Worm (Caenorhabditis elegans) whole organism, late embryonic: Measurements from ENCODE around the gene pqn-31.

ENCODE experiments used
- C08G9.2 ChIP-seq: sonication (generic microtip); optimal IDR thresholded peaks from 2 replicates; lab custom pipeline; 2016; ENCODE audit warnings: mild to moderate bottlenecking, missing genetic modification characterization, moderate library complexity, missing compliant biosample characterization
- K02D7.2 ChIP-seq: sonication (generic microtip); optimal IDR thresholded peaks from 2 replicates; lab custom pipeline; 2017; ENCODE audit warnings: mild to moderate bottlenecking, missing genetic modification characterization, missing compliant biosample characterization
- ama-1 ChIP-seq: fragments of 150-350 bp; optimal IDR thresholded peaks from 2 replicates; lab custom pipeline; 2014
- ceh-14 ChIP-seq: sonication (generic microtip); optimal IDR thresholded peaks from 2 replicates; lab custom pipeline; 2016; ENCODE audit warnings: missing genotype, missing genetic modification characterization, missing compliant biosample characterization
- ceh-18 ChIP-seq: sonication (generic microtip); optimal IDR thresholded peaks from 2 replicates; lab custom pipeline; 2016; ENCODE audit warnings: missing genetic modification characterization, missing compliant biosample characterization
- ceh-19 ChIP-seq: fragments of 200-800 bp; sonication (Bioruptor generic); optimal IDR thresholded peaks from 2 replicates; lab custom pipeline; 2018; ENCODE audit warnings: mild to moderate bottlenecking, missing genetic modification characterization, missing compliant biosample characterization
- ceh-2 ChIP-seq: sonication (generic microtip); optimal IDR thresholded peaks from 2 replicates; lab custom pipeline; 2016; ENCODE audit warnings: missing genotype, missing genetic modification characterization, missing compliant biosample characterization
- ceh-22 ChIP-seq: sonication (generic microtip); optimal IDR thresholded peaks from 2 replicates; lab custom pipeline; 2017; ENCODE audit warnings: missing biosample characterization, missing genetic modification characterization
- ceh-24 ChIP-seq: sonication (generic microtip); optimal IDR thresholded peaks from 2 replicates; lab custom pipeline; 2016; ENCODE audit warnings: mild to moderate bottlenecking, missing genetic modification characterization, missing compliant biosample characterization
- ceh-30 ChIP-seq: fragments of 150-350 bp; optimal IDR thresholded peaks from 2 replicates; lab custom pipeline; 2014; ENCODE audit warnings: missing biosample characterization, missing genetic modification characterization
- ceh-34 ChIP-seq: sonication (generic microtip); optimal IDR thresholded peaks from 2 replicates; lab custom pipeline; 2016; ENCODE audit warnings: mild to moderate bottlenecking, missing genetic modification characterization, missing compliant biosample characterization
- ceh-45 ChIP-seq: fragments of 200-800 bp; sonication (Bioruptor generic); IDR thresholded peaks from 2 replicates; pipeline ENCODE4 v1.3.6; 2022; ENCODE audit warnings: missing genetic modification reagents, missing genetic modification characterization, missing compliant biosample characterization
- ceh-48 ChIP-seq: sonication (generic microtip); optimal IDR thresholded peaks from 2 replicates; lab custom pipeline; 2016; ENCODE audit warnings: missing genetic modification characterization, inconsistent platforms, missing compliant biosample characterization
- ceh-9 ChIP-seq: sonication (generic microtip); optimal IDR thresholded peaks from 2 replicates; lab custom pipeline; 2016; ENCODE audit warnings: mild to moderate bottlenecking, missing genetic modification characterization, inconsistent platforms, missing compliant biosample characterization
- che-1 ChIP-seq: sonication (generic microtip); optimal IDR thresholded peaks from 2 replicates; lab custom pipeline; 2016; ENCODE audit warnings: mild to moderate bottlenecking, missing genetic modification characterization, missing compliant biosample characterization
- dve-1 ChIP-seq: sonication (generic microtip); optimal IDR thresholded peaks from 2 replicates; lab custom pipeline; 2017; ENCODE audit warnings: antibody characterized with exemption, mild to moderate bottlenecking, missing genetic modification characterization, missing compliant biosample characterization
- elt-4 ChIP-seq: sonication (generic microtip); optimal IDR thresholded peaks from 2 replicates; lab custom pipeline; 2016; ENCODE audit warnings: missing genetic modification characterization, missing compliant biosample characterization
- eyg-1 ChIP-seq: sonication (generic microtip); optimal IDR thresholded peaks from 2 replicates; lab custom pipeline; 2016; ENCODE audit warnings: missing genotype, missing genetic modification characterization, missing compliant biosample characterization
- fkh-6 ChIP-seq: sonication (generic microtip); optimal IDR thresholded peaks from 2 replicates; lab custom pipeline; 2016; ENCODE audit warnings: missing genetic modification characterization, missing compliant biosample characterization
- hlh-30 ChIP-seq: sonication (generic microtip); optimal IDR thresholded peaks from 2 replicates; lab custom pipeline; 2017; ENCODE audit warnings: antibody characterized with exemption, missing genetic modification characterization, missing compliant biosample characterization; ENCODE audit not compliant: insufficient read depth
- hlh-6 ChIP-seq: sonication (generic microtip); optimal IDR thresholded peaks from 2 replicates; lab custom pipeline; 2016; ENCODE audit warnings: missing genotype, missing genetic modification characterization, missing compliant biosample characterization
- hlh-8 ChIP-seq: sonication (generic microtip); optimal IDR thresholded peaks from 2 replicates; lab custom pipeline; 2016; ENCODE audit warnings: missing genotype, missing genetic modification characterization, missing compliant biosample characterization
- nhr-232 ChIP-seq: sonication (generic microtip); optimal IDR thresholded peaks from 2 replicates; lab custom pipeline; 2016; ENCODE audit warnings: missing genetic modification characterization, missing compliant biosample characterization
- npax-4 ChIP-seq: sonication (generic microtip); optimal IDR thresholded peaks from 2 replicates; lab custom pipeline; 2016; ENCODE audit warnings: missing genetic modification characterization, missing compliant biosample characterization
- odd-2 ChIP-seq: sonication (generic microtip); optimal IDR thresholded peaks from 2 replicates; lab custom pipeline; 2017; ENCODE audit warnings: antibody characterized with exemption, mild to moderate bottlenecking, missing genetic modification characterization, missing compliant biosample characterization
- pax-1 ChIP-seq: fragments of 150-350 bp; optimal IDR thresholded peaks from 2 replicates; lab custom pipeline; 2014; ENCODE audit warnings: missing biosample characterization, missing genetic modification characterization
- pha-4 ChIP-seq: fragments of 150-350 bp; optimal IDR thresholded peaks from 2 replicates; lab custom pipeline; 2018; ENCODE audit warnings: missing biosample characterization, missing genetic modification reagents, missing genetic modification characterization
- pqm-1 ChIP-seq: sonication (generic microtip); optimal IDR thresholded peaks from 2 replicates; lab custom pipeline; 2016; ENCODE audit warnings: missing genetic modification characterization, missing compliant biosample characterization
- ref-2 ChIP-seq: sonication (generic microtip); optimal IDR thresholded peaks from 2 replicates; lab custom pipeline; 2016; ENCODE audit warnings: missing genetic modification characterization, missing compliant biosample characterization
- rnt-1 ChIP-seq: sonication (generic microtip); optimal IDR thresholded peaks from 2 replicates; lab custom pipeline; 2016; ENCODE audit warnings: missing genetic modification characterization, missing compliant biosample characterization
- sdc-2 ChIP-seq: sonication (generic microtip); optimal IDR thresholded peaks from 2 replicates; lab custom pipeline; 2016; ENCODE audit warnings: missing genotype, missing genetic modification characterization, missing compliant biosample characterization
- sox-4 ChIP-seq: sonication (generic microtip); optimal IDR thresholded peaks from 2 replicates; lab custom pipeline; 2017; ENCODE audit warnings: mild to moderate bottlenecking, missing genetic modification characterization, inconsistent platforms, missing compliant biosample characterization
- tbx-2 ChIP-seq: sonication (generic microtip); optimal IDR thresholded peaks from 2 replicates; lab custom pipeline; 2016; ENCODE audit warnings: missing genetic modification characterization, missing compliant biosample characterization
- unc-3 ChIP-seq, 2 experiments: fragments of 200-800 bp in 1 of 2; sonication (Bioruptor generic) in 1 of 2; sonication (generic microtip) in 1 of 2; conservative IDR thresholded peaks in 1 of 2; optimal IDR thresholded peaks in 1 of 2; 2 replicates each; pipeline versions ENCODE4 v1.3.6 to Lab custom; 2016 to 2022; ENCODE audit warnings: missing compliant biosample characterization in 2 of 2, missing genetic modification characterization in 2 of 2, missing genetic modification reagents in 1 of 2
- unc-42 ChIP-seq: sonication (generic microtip); optimal IDR thresholded peaks from 2 replicates; lab custom pipeline; 2016; ENCODE audit warnings: missing genotype, missing genetic modification characterization, missing compliant biosample characterization
- zip-5 ChIP-seq: sonication (generic microtip); optimal IDR thresholded peaks from 2 replicates; lab custom pipeline; 2016; ENCODE audit warnings: missing genetic modification characterization, missing compliant biosample characterization

The pqn-31 gene

DNA sequence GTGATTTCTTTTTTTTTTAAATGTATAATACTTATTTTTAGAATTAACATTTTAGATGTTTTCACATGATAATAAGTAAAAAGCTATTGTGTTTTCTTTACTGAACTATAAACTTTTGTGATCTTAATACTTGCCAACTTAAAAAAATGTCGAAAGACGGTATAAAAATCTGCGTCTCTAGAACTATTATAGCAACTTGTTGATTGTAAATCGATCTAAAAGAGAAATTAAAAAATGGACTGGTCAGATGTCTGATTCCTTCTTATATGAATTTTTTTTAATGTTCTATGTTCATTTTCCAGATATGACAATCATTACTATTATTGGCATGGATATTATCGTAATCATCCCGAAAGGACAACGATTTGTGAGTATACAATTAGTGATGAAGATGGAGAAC, 18.4 kb downstream of the pqn-31 start, which contains the start of gene F21C10.3:
TSS of gene F21C10.3 (plus strand) at position 301 of the 400 bp plus-strand sequence.
- TF ChIP-seq ceh-48 (no peak), nhr-232 (tag; lab: Kevin White, UChicago) (no peak)

ce11 chrV:9128562-9128961, 19.2 kb downstream of the pqn-31 start:
- TF ChIP-seq ceh-30 (tag; lab: Kevin White, UChicago): no peak
- peak; percentile 27 for TF ChIP-seq hlh-30 (tag; lab: Kevin White, UChicago)
- TF ChIP-seq pqm-1: no peak
- no peak for TF ChIP-seq ceh-24 (tag; lab: Kevin White, UChicago)
- no peak for TF ChIP-seq ceh-9
- TF ChIP-seq unc-42 (tag; lab: Kevin White, UChicago): peak; percentile 40
- no peak for TF ChIP-seq sdc-2 (tag; lab: Kevin White, UChicago)

DNA sequence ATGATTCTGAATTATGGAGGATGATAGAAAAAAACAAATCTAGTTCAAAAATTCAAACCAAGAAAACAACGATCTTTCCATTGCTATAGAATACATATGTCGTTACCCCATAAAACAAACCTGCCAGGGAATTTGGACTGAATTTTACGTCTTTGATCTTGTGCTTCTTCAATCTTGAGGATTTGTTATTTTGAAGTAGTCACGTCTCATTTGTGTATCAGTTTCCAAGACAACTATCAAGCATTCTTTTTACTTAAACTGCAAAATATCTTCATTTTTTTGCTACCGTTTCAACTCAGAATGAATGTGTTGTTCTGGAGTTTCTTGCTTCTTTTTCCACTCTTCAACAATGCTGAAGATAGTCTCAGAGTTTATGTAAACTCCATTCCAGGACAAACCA, 21.4 kb downstream of the pqn-31 start, which contains the start of gene F21C10.19:
TSS of gene F21C10.19 (plus strand) at position 301 of the 400 bp plus-strand sequence.
- TF ChIP-seq ceh-14 (tag; lab: Kevin White, UChicago) (no peak), che-1 (tag; lab: Kevin White, UChicago) (no peak), dve-1 (tag; lab: Kevin White, UChicago) (no peak), rnt-1 (tag; lab: Kevin White, UChicago) (no peak), K02D7.2 (tag; lab: Kevin White, UChicago) (no peak), ceh-18 (tag; lab: Kevin White, UChicago) (no peak), hlh-6 (no peak), ceh-24 (tag; lab: Kevin White, UChicago) (no peak)

DNA sequence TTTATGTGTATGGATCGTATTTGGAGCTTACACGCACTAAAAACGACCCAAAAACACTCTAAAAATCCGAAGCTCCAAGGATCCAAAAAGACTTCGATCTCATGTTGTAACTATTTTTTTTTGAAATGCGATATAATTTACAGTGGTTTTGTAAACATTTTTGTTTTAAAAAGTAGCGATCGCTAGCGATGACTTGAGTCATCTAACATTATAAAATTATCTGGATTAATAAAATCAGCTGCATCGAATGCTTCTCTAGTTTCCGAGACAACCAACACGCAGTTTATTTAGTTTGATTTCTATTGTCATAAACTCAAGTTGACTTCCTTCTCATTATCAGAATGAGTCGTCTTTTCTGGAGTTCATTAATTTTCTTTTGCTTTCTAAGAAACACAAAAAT, 22.7 kb downstream of the pqn-31 start, which contains the start of gene F21C10.1:
TSS of gene F21C10.1 (plus strand) at position 301 of the 400 bp plus-strand sequence.
- TF ChIP-seq elt-4: no peak
- TF ChIP-seq ceh-34 (tag; lab: Kevin White, UChicago): no peak
- TF ChIP-seq dve-1 (tag; lab: Kevin White, UChicago): no peak
- TF ChIP-seq ceh-18 (tag; lab: Kevin White, UChicago): no peak
- TF ChIP-seq hlh-6: no peak
- no peak for TF ChIP-seq hlh-8 (tag; lab: Kevin White, UChicago)
- TF ChIP-seq eyg-1: no peak
- no peak for TF ChIP-seq che-1 (tag; lab: Kevin White, UChicago)
- no peak for TF ChIP-seq odd-2 (tag; lab: Kevin White, UChicago)
- TF ChIP-seq ref-2 (tag; lab: Kevin White, UChicago): no peak
- TF ChIP-seq sox-4 (tag; lab: Kevin White, UChicago): no peak

ce11 chrV:9133950-9134349, 24.6 kb downstream of the pqn-31 start, which contains the start of gene B0222.1:
TSS of gene B0222.1 (plus strand) at chrV:9134255.
- TF ChIP-seq ceh-45 (GFP tag; lab: Robert Waterston, UW): no peak
- TF ChIP-seq fkh-6 (tag; lab: Kevin White, UChicago): no peak
- TF ChIP-seq che-1 (tag; lab: Kevin White, UChicago): no peak
- TF ChIP-seq ama-1 (lab: Kevin White, UChicago): no peak
- TF ChIP-seq ceh-18 (tag; lab: Kevin White, UChicago): no peak
- no peak for TF ChIP-seq tbx-2
- no peak for TF ChIP-seq zip-5 (tag; lab: Kevin White, UChicago)
- TF ChIP-seq ceh-22 (tag; lab: Kevin White, UChicago): no peak
- TF ChIP-seq unc-3 (GFP tag; conservative IDR thresholded peaks at IDR 0.05; lab: Robert Waterston, UW): no peak
- TF ChIP-seq unc-3 (tag; optimal IDR thresholded peaks at IDR 0.05; lab: Kevin White, UChicago): no peak
- TF ChIP-seq npax-4 (tag; lab: Kevin White, UChicago): no peak
- TF ChIP-seq unc-42 (tag; lab: Kevin White, UChicago): no peak
- TF ChIP-seq pha-4 (tag; lab: Kevin White, UChicago): no peak
- TF ChIP-seq C08G9.2 (tag; lab: Kevin White, UChicago): no peak
- TF ChIP-seq ceh-19 (GFP tag; lab: Kevin White, UChicago): no peak
- no peak for TF ChIP-seq ceh-2 (tag; lab: Kevin White, UChicago)
- TF ChIP-seq pax-1 (tag; lab: Kevin White, UChicago): no peak
